Worm (Caenorhabditis elegans) whole organism, midembryonic: ENCODE measurements around the gene clec-150.

ENCODE experiments used
- T22C8.4 ChIP-seq: fragments of 200-800 bp; sonication (Bioruptor generic); IDR thresholded peaks from 2 replicates; pipeline ENCODE4 v1.3.6; 2022; ENCODE audit warnings: missing genetic modification characterization, missing compliant biosample characterization
- cog-1 ChIP-seq: sonication (generic microtip); optimal IDR thresholded peaks from 2 replicates; lab custom pipeline; 2016; ENCODE audit warnings: missing genetic modification characterization, missing compliant biosample characterization
- flt-1 ChIP-seq: fragments of 200-800 bp; sonication (Bioruptor generic); IDR thresholded peaks from 2 replicates; pipeline ENCODE4 v1.3.6; 2022; ENCODE audit warnings: missing genetic modification characterization, missing compliant biosample characterization
- klf-2 ChIP-seq: fragments of 200-800 bp; sonication (Bioruptor generic); conservative IDR thresholded peaks from 2 replicates; pipeline ENCODE4 v1.3.6; 2022; ENCODE audit warnings: missing genetic modification reagents, missing genetic modification characterization, missing compliant biosample characterization
- med-1 ChIP-seq: sonication (generic microtip); optimal IDR thresholded peaks from 2 replicates; lab custom pipeline; 2017; ENCODE audit warnings: missing genetic modification characterization, mild to moderate bottlenecking, missing compliant biosample characterization, antibody characterized with exemption, missing genetic modification reagents; ENCODE audit not compliant: insufficient read depth
- ref-1 ChIP-seq: fragments of 200-800 bp; sonication (Bioruptor generic); conservative IDR thresholded peaks from 2 replicates; pipeline ENCODE4 v1.3.6; 2022; ENCODE audit warnings: missing genetic modification reagents, missing genetic modification characterization, missing compliant biosample characterization
- tab-1 ChIP-seq: fragments of 200-800 bp; sonication (Bioruptor generic); IDR thresholded peaks from 2 replicates; pipeline ENCODE4 v1.3.6; 2022; ENCODE audit warnings: missing genetic modification characterization, missing compliant biosample characterization
- ztf-23 ChIP-seq: fragments of 200-800 bp; sonication (Bioruptor generic); IDR thresholded peaks from 2 replicates; pipeline ENCODE4 v1.3.6; 2022; ENCODE audit warnings: missing genetic modification reagents, missing genetic modification characterization, missing compliant biosample characterization
- ztf-29 ChIP-seq: fragments of 200-800 bp; sonication (Bioruptor generic); IDR thresholded peaks from 2 replicates; pipeline ENCODE4 v1.3.6; 2022; ENCODE audit warnings: missing genetic modification reagents, missing genetic modification characterization, missing compliant biosample characterization

Gene clec-150

DNA sequence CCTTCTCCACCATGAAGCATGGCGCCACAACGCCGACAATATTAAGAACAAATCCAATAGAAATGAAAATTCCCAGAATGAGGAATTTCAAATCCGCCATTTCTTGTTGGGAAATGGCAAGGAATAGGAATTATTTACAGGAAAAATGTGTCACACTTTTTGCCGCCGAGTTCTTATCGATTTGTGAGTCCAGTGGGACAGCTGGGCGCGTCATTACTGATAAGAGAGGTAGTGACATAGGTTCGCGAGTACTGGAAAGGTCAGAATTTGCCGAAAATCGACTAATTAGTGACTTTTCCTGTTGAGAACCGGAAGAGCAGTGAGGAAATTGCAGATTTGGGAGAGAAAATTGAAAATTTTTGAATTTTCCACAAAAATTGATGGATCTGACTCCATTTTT, 25.7 kb downstream of the clec-150 start:
- no peak for TF ChIP-seq tab-1
- TF ChIP-seq ztf-29, result no peak
- no peak for TF ChIP-seq ztf-23 (GFP tag; lab: Robert Waterston, UW)
- no peak for TF ChIP-seq T22C8.4
- TF ChIP-seq ref-1 (GFP tag; lab: Robert Waterston, UW), result no peak
- no peak for TF ChIP-seq klf-2
- TF ChIP-seq cog-1 (tag; lab: Kevin White, UChicago), result no peak
- TF ChIP-seq flt-1 (GFP tag; lab: Robert Waterston, UW), result no peak
- no peak for TF ChIP-seq med-1 (GFP tag; lab: Kevin White, UChicago)

DNA sequence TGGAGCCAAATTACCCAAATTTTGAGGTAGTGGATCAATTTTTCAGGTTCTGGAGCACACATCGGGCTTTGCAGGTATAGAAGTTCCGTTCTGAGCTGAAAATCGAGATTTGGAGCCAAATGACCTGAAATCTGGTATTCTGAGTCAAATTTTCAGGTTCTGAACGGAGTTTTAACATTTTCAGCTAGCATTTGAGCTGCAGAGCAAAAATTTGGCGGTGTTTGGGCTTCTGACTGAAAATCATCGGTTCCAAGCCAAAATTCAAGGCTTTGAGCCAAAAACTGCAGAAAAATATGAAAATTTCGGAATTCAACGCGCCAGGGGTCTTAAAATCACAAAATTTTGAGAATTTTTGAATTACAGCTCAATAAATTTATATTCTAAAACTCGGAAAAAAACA, 28.5 kb downstream of the clec-150 start, which contains the start of the genes clc-26 and E_BE45912.2:
Gene clc-26, minus strand, starts transcription at position 101 of the 400 bp plus-strand sequence.
Gene E_BE45912.2, minus strand, starts transcription at position 139 of the 400 bp plus-strand sequence.
- no peak for TF ChIP-seq flt-1 (GFP tag; lab: Robert Waterston, UW)
- TF ChIP-seq cog-1 (tag; lab: Kevin White, UChicago), result no peak
- TF ChIP-seq ref-1 (GFP tag; lab: Robert Waterston, UW), result no peak

DNA sequence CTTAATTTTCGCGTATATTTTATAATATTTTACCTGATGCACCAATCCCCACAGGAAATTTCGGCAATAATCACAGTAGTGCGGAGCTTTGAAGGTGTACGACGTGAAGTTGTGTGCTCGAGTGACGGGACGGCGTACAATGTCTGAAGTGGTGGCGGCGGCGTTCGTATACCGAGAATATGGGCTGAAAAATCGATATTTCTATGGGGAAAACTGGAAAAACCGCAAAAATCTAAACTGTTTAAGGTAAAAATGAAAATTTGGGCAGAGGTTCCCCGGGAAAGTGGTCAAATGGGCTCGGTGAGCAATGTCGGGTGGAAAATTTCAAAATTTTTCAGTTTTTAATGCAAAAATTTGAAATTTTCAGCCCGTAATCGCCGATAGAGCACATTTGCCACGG, 32.3 kb downstream of the clec-150 start:
- no peak for TF ChIP-seq cog-1 (tag; lab: Kevin White, UChicago)
- no peak for TF ChIP-seq med-1 (GFP tag; lab: Kevin White, UChicago)
- no peak for TF ChIP-seq klf-2
- TF ChIP-seq T22C8.4, result no peak
- TF ChIP-seq ztf-23 (GFP tag; lab: Robert Waterston, UW), result no peak
- no peak for TF ChIP-seq ztf-29
- no peak for TF ChIP-seq flt-1 (GFP tag; lab: Robert Waterston, UW)
- TF ChIP-seq tab-1, result no peak
- TF ChIP-seq ref-1 (GFP tag; lab: Robert Waterston, UW), result no peak

- TF ChIP-seq T22C8.4 (no peak), ref-1 (GFP tag; lab: Robert Waterston, UW) (no peak), tab-1 (no peak)
These were observed 34.7 kb downstream of the clec-150 start, which contains the start of the genes chin-1 and BE0003N10.1 for ce11 chrIII:1037173-1037572. chin-1 (minus strand) TSS chrIII:1037212. BE0003N10.1 (plus strand) TSS chrIII:1037492.

DNA sequence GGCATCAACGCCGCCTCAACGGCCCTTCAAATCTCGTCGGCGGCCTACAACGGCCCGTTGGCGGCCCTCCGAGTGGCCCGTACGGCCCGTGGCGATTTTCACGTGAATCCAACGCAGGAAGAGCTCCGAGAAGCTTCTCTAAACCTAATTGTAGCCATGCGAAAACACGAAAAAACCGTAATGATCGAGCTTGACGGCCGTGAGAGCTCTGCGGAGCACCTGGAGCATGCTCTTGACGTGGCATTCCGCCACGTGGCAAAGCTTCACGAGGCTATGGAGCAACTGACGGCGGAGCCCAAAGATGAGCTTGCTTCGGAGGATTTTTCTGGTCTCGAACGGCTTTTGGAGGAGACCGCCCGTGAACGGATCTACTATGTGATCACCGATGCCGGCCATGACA, 37.6 kb downstream of the clec-150 start:
- no peak for TF ChIP-seq tab-1

DNA sequence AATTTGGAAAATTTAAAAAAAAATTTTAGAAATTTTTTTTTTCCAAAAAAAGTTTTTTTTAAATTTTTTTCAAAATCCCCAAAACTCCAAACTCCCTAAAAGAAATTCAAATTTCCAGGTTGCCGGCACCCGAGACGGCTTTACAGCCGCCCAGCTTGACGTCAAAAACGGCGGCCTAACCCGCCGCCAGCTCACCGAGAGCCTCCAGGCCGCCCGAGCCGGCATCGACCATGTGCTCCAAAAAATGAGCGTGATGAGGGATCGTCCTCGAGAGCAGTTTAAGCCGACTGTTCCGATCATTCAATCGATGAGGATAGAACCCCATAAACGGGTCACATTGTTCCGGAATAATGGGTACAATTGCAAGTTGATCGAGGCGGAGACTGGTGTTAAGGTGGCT, 41.3 kb downstream of the clec-150 start:
- TF ChIP-seq ztf-23 (GFP tag; lab: Robert Waterston, UW) (no peak), ref-1 (GFP tag; lab: Robert Waterston, UW) (no peak), med-1 (GFP tag; lab: Kevin White, UChicago) (no peak), flt-1 (GFP tag; lab: Robert Waterston, UW) (no peak), ztf-29 (no peak), tab-1 (no peak), klf-2 (no peak), cog-1 (tag; lab: Kevin White, UChicago) (no peak), T22C8.4 (no peak)

- TF ChIP-seq ref-1 (GFP tag; lab: Robert Waterston, UW), result no peak
- TF ChIP-seq flt-1 (GFP tag; lab: Robert Waterston, UW), result no peak
These were observed 49.4 kb downstream of the clec-150 start for ce11 chrIII:1051877-1052276.

DNA sequence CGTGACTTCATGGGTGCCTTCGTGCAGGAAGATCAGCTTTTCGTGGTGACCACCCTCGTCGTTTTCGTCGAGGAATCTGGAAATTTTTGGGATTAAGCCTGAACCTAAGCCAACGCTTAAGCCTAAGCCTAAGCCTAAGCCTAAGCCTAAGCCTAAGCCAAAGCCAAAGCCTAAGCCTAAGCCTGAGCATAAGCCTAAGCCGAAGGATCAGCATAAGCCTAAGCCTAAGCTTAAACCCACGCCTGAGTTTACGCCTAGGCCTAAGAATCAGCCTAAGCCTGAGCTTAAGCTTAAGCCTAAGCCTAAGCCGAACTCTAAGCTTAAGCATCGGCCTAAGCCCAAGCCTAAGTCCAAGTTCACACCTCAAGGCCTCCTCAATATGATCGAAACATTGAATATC, 49.8 kb downstream of the clec-150 start:
- TF ChIP-seq ztf-29 (peak; percentile 73; the same call in 1 of the 2 replicates), flt-1 (GFP tag; lab: Robert Waterston, UW) (no peak), ref-1 (GFP tag; lab: Robert Waterston, UW) (no peak), tab-1 (no peak), med-1 (GFP tag; lab: Kevin White, UChicago) (no peak), T22C8.4 (no peak), ztf-23 (GFP tag; lab: Robert Waterston, UW) (no peak), cog-1 (tag; lab: Kevin White, UChicago) (no peak)

- TF ChIP-seq flt-1 (GFP tag; lab: Robert Waterston, UW) (no peak), ztf-29 (no peak), med-1 (GFP tag; lab: Kevin White, UChicago) (no peak), cog-1 (tag; lab: Kevin White, UChicago) (no peak), ref-1 (GFP tag; lab: Robert Waterston, UW) (no peak)
These were observed 50.6 kb downstream of the clec-150 start, which contains the start of gene fbxo-11.2 for ce11 chrIII:1053067-1053466. fbxo-11.2 (minus strand) TSS chrIII:1053242.

ce11 chrIII:1054096-1054495, 51.6 kb downstream of the clec-150 start:
- TF ChIP-seq ztf-29 (0 out of 2 replicates have a peak, but pooled peaks have one; percentile 6), med-1 (GFP tag; lab: Kevin White, UChicago) (no peak), ztf-23 (GFP tag; lab: Robert Waterston, UW) (0 out of 2 replicates have a peak, but pooled peaks have one; percentile 45), tab-1 (0 out of 2 replicates have a peak, but pooled peaks have one; percentile 25)
